Fruit fly (Drosophila melanogaster): Measurements from ENCODE around the gene Ent1.

The Ent1 gene

dm6 chr2L:377780-378222 lies 20.1 kb upstream of the Ent1 start, which contains the start of gene al (continued):
- TF ChIP-seq tin (GFP tag; optimal IDR thresholded peaks at IDR 0.05): no peak
- no peak for TF ChIP-seq bowl (GFP tag; IDR thresholded peaks at IDR 0.05)
- no peak for TF ChIP-seq aop (GFP tag; IDR thresholded peaks at IDR 0.05)
- TF ChIP-seq salm (tag; optimal IDR thresholded peaks at IDR 0.05): no peak
- no peak for TF ChIP-seq Hr39 (optimal IDR thresholded peaks at IDR 0.05)
- no peak for TF ChIP-seq fru (optimal IDR thresholded peaks at IDR 0.05)
- TF ChIP-seq CG17186 (GFP tag; optimal IDR thresholded peaks at IDR 0.05): no peak
- TF ChIP-seq seq (GFP tag; IDR thresholded peaks at IDR 0.05): no peak
- TF ChIP-seq pho (GFP tag; optimal IDR thresholded peaks at IDR 0.05): no peak
- no peak for TF ChIP-seq CG2116 (GFP tag; optimal IDR thresholded peaks at IDR 0.05)
- TF ChIP-seq Usf (GFP tag; optimal IDR thresholded peaks at IDR 0.05): no peak
- TF ChIP-seq MBD-R2 (GFP tag; IDR thresholded peaks at IDR 0.05): peak; percentile 7; the same call in 1 of the 2 replicates
- TF ChIP-seq CG2120 (GFP tag; optimal IDR thresholded peaks at IDR 0.05): no peak
- no peak for TF ChIP-seq ATbp (GFP tag; optimal IDR thresholded peaks at IDR 0.05)
- TF ChIP-seq az2 (GFP tag; optimal IDR thresholded peaks at IDR 0.05): no peak
- no peak for TF ChIP-seq CG15011 (GFP tag; optimal IDR thresholded peaks at IDR 0.05)
- TF ChIP-seq CG6254 (GFP tag; optimal IDR thresholded peaks at IDR 0.05): no peak
- no peak for TF ChIP-seq CG3281 (GFP tag; optimal IDR thresholded peaks at IDR 0.05)
- TF ChIP-seq Gsc (GFP tag; IDR thresholded peaks at IDR 0.05): no peak
- no peak for TF ChIP-seq pnt (GFP tag; optimal IDR thresholded peaks at IDR 0.05)
- no peak for TF ChIP-seq Dref (GFP tag; IDR thresholded peaks at IDR 0.05)
- TF ChIP-seq CrebB (tag; optimal IDR thresholded peaks at IDR 0.05): no peak
- TF ChIP-seq yki (optimal IDR thresholded peaks at IDR 0.05): no peak
- no peak for TF ChIP-seq CG8089 (GFP tag; optimal IDR thresholded peaks at IDR 0.05)
- TF ChIP-seq nerfin-2 (GFP tag; IDR thresholded peaks at IDR 0.05; ENCODE audit: partially characterized antibody): no peak
- no peak for TF ChIP-seq schlank (tag; optimal IDR thresholded peaks at IDR 0.05)
- TF ChIP-seq esg (GFP tag; conservative IDR thresholded peaks at IDR 0.05): no peak
- TF ChIP-seq abd-A (tag; optimal IDR thresholded peaks at IDR 0.05): peak; percentile 48
- TF ChIP-seq CG16863 (GFP tag; optimal IDR thresholded peaks at IDR 0.05): no peak
- TF ChIP-seq CG13624 (GFP tag; optimal IDR thresholded peaks at IDR 0.05): no peak
- TF ChIP-seq CG2889 (GFP tag; IDR thresholded peaks at IDR 0.05): no peak
- TF ChIP-seq cas (GFP tag; IDR thresholded peaks at IDR 0.05): no peak
- no peak for TF ChIP-seq Lpt (GFP tag; optimal IDR thresholded peaks at IDR 0.05)
- no peak for TF ChIP-seq Stat92E (GFP tag; optimal IDR thresholded peaks at IDR 0.05)
- no peak for TF ChIP-seq Six4 (GFP tag; optimal IDR thresholded peaks at IDR 0.05)
- no peak for TF ChIP-seq E2f2 (GFP tag; IDR thresholded peaks at IDR 0.05)
- TF ChIP-seq nmo (GFP tag; optimal IDR thresholded peaks at IDR 0.05): no peak
- no peak for TF ChIP-seq Blimp-1 (GFP tag; optimal IDR thresholded peaks at IDR 0.05)
- TF ChIP-seq org-1 (GFP tag; optimal IDR thresholded peaks at IDR 0.05): no peak
- TF ChIP-seq CG10274 (GFP tag; optimal IDR thresholded peaks at IDR 0.05): no peak
- peak; percentile 77 for TF ChIP-seq CG10321 (GFP tag; IDR thresholded peaks at IDR 0.05)
- peak; percentile 96 for TF ChIP-seq ac (GFP tag; optimal IDR thresholded peaks at IDR 0.05)
- no peak for TF ChIP-seq CG6765 (GFP tag; optimal IDR thresholded peaks at IDR 0.05)
- no peak for TF ChIP-seq ara (GFP tag; IDR thresholded peaks at IDR 0.05)
- no peak for TF ChIP-seq zen (tag; optimal IDR thresholded peaks at IDR 0.05)
- peak; percentile 81 for TF ChIP-seq CG4360 (GFP tag; IDR thresholded peaks at IDR 0.05)
- no peak for TF ChIP-seq slp2 (GFP tag; optimal IDR thresholded peaks at IDR 0.05)
- TF ChIP-seq Pdp1 (GFP tag; optimal IDR thresholded peaks at IDR 0.05): no peak
- TF ChIP-seq kay (GFP tag; optimal IDR thresholded peaks at IDR 0.05): no peak
- no peak for TF ChIP-seq tup (GFP tag; optimal IDR thresholded peaks at IDR 0.05)
- no peak for TF ChIP-seq ems (GFP tag; optimal IDR thresholded peaks at IDR 0.05)
- no peak for TF ChIP-seq tgo (GFP tag; IDR thresholded peaks at IDR 0.05)
- no peak for TF ChIP-seq pum (GFP tag; optimal IDR thresholded peaks at IDR 0.05)
- TF ChIP-seq corto (GFP tag; optimal IDR thresholded peaks at IDR 0.05): no peak

Data from whole organism, embryonic.